Worm (Caenorhabditis elegans) whole organism, L2 larva: ENCODE results near the gene C28D4.5.

Experiments used
- R02D3.7 ChIP-seq: fragments of 150-350 bp; optimal IDR thresholded peaks from 2 replicates; lab custom pipeline; 2014; ENCODE audit warnings: missing biosample characterization, missing genetic modification characterization
- ZK546.5 ChIP-seq: sonication (generic microtip); optimal IDR thresholded peaks from 2 replicates; lab custom pipeline; 2017; ENCODE audit warnings: missing biosample characterization, missing genetic modification characterization
- alr-1 ChIP-seq: fragments of 150-350 bp; optimal IDR thresholded peaks from 2 replicates; lab custom pipeline; 2014; ENCODE audit warnings: missing biosample characterization, missing genetic modification characterization
- aly-2 ChIP-seq: fragments of 150-350 bp; optimal IDR thresholded peaks from 2 replicates; lab custom pipeline; 2014; ENCODE audit warnings: missing biosample characterization, missing genetic modification characterization
- ama-1 ChIP-seq: fragments of 150-350 bp; optimal IDR thresholded peaks from 2 replicates; lab custom pipeline; 2018; ENCODE audit warnings: inconsistent platforms
- crh-2 ChIP-seq: sonication (generic microtip); optimal IDR thresholded peaks from 2 replicates; lab custom pipeline; 2017; ENCODE audit warnings: missing biosample characterization, missing genetic modification characterization
- lin-13 ChIP-seq: fragments of 150-350 bp; optimal IDR thresholded peaks from 2 replicates; lab custom pipeline; 2014; ENCODE audit warnings: missing biosample characterization, missing genetic modification reagents, missing genetic modification characterization
- nhr-11 ChIP-seq: fragments of 150-350 bp; optimal IDR thresholded peaks from 2 replicates; lab custom pipeline; 2014; ENCODE audit warnings: missing biosample characterization, missing genetic modification characterization
- nhr-12 ChIP-seq: fragments of 150-350 bp; optimal IDR thresholded peaks from 2 replicates; lab custom pipeline; 2014; ENCODE audit warnings: missing biosample characterization, missing genetic modification characterization
- skn-1 ChIP-seq: sonication (generic microtip); optimal IDR thresholded peaks from 2 replicates; lab custom pipeline; 2017; ENCODE audit warnings: missing biosample characterization, missing genetic modification characterization
- sma-9 ChIP-seq, 2 experiments: fragments of 150-350 bp in 1 of 2; sonication (generic microtip) in 1 of 2; optimal IDR thresholded peaks; 2 replicates each; lab custom pipeline; 2014 to 2016; ENCODE audit warnings: missing genetic modification characterization in 2 of 2, mild to moderate bottlenecking in 1 of 2, missing biosample characterization in 1 of 2, missing compliant biosample characterization in 1 of 2, missing genetic modification reagents in 1 of 2, moderate library complexity in 1 of 2
- unc-39 ChIP-seq: fragments of 150-350 bp; optimal IDR thresholded peaks from 2 replicates; lab custom pipeline; 2014; ENCODE audit warnings: missing biosample characterization, missing genetic modification characterization
- ztf-1 ChIP-seq: fragments of 200-800 bp; sonication (Bioruptor generic); conservative IDR thresholded peaks from 2 replicates; pipeline ENCODE4 v1.3.6; 2022; ENCODE audit warnings: missing genetic modification characterization, missing compliant biosample characterization

- TF ChIP-seq R02D3.7 (tag; lab: Kevin White, UChicago) (no peak), nhr-11 (tag; lab: Kevin White, UChicago) (no peak), ztf-1 (no peak), alr-1 (tag; lab: Kevin White, UChicago) (no peak), aly-2 (no peak), lin-13 (GFP tag; lab: Kevin White, UChicago) (no peak), crh-2 (tag; lab: Kevin White, UChicago) (no peak), sma-9 (GFP tag; optimal IDR thresholded peaks at IDR 0.05; lab: Kevin White, UChicago) (no peak), sma-9 (tag; optimal IDR thresholded peaks at IDR 0.05; lab: Kevin White, UChicago) (no peak), ama-1 (lab: Kevin White, UChicago) (no peak), skn-1 (tag; lab: Kevin White, UChicago) (no peak), nhr-12 (no peak), unc-39 (tag; lab: Kevin White, UChicago) (no peak), ZK546.5 (tag; lab: Kevin White, UChicago) (no peak)
Measured at ce11 chrIV:9733904-9734303, 12.8 kb downstream of the C28D4.5 start.
